Worm (Caenorhabditis elegans) whole organism, L1 larva: Measurements from ENCODE around the gene T02H6.9.
A peak's percentile ranks its signal among the peaks of the same experiment; 100 is the strongest.

Experiments used
- C04F5.9 ChIP-seq: sonication (generic microtip); optimal IDR thresholded peaks from 2 replicates; lab custom pipeline; 2016; ENCODE audit warnings: missing genetic modification characterization, missing compliant biosample characterization
- C16A3.4 ChIP-seq: fragments of 150-350 bp; optimal IDR thresholded peaks from 2 replicates; lab custom pipeline; 2014; ENCODE audit warnings: missing biosample characterization, missing genetic modification characterization
- blmp-1 ChIP-seq: fragments of 150-350 bp; optimal IDR thresholded peaks from 2 replicates; lab custom pipeline; 2014; ENCODE audit warnings: missing biosample characterization, missing genetic modification characterization
- ceh-63 ChIP-seq: fragments of 200-800 bp; sonication (Bioruptor generic); optimal IDR thresholded peaks from 2 replicates; lab custom pipeline; 2018; ENCODE audit warnings: mild to moderate bottlenecking, missing genetic modification characterization, missing compliant biosample characterization
- ceh-90 ChIP-seq: sonication (generic microtip); optimal IDR thresholded peaks from 2 replicates; lab custom pipeline; 2016; ENCODE audit warnings: missing genetic modification characterization, missing compliant biosample characterization
- efl-1 ChIP-seq, 4 experiments: fragments of 150-350 bp; optimal IDR thresholded peaks in 3 of 4; peaks in 1 of 4; 1 replicate in 1 of 4; 2 replicates in 3 of 4; lab custom pipeline; 2014; ENCODE audit warnings: missing biosample characterization in 2 of 4, missing genetic modification characterization in 2 of 4, missing genetic modification reagents in 2 of 4
- elt-3 ChIP-seq, 6 experiments: fragments of 150-350 bp in 1 of 6; sonication (generic microtip); optimal IDR thresholded peaks; 2 replicates each; lab custom pipeline; 2017 to 2018; ENCODE audit warnings: missing biosample characterization in 6 of 6, missing genetic modification characterization in 6 of 6, inconsistent platforms in 1 of 6
- fkh-4 ChIP-seq: sonication (generic microtip); optimal IDR thresholded peaks from 2 replicates; lab custom pipeline; 2016; ENCODE audit warnings: missing compliant biosample characterization, missing genetic modification characterization, borderline replicate concordance
- fkh-8 ChIP-seq: sonication (generic microtip); optimal IDR thresholded peaks from 2 replicates; lab custom pipeline; 2016; ENCODE audit warnings: mild to moderate bottlenecking, missing genetic modification characterization, missing compliant biosample characterization
- grh-1 ChIP-seq: fragments of 200-800 bp; sonication (Bioruptor generic); IDR thresholded peaks from 2 replicates; pipeline ENCODE4 v1.3.6; 2022; ENCODE audit warnings: missing genetic modification reagents, missing genetic modification characterization, missing compliant biosample characterization
- hlh-17 ChIP-seq: fragments of 200-800 bp; sonication (Bioruptor generic); optimal IDR thresholded peaks from 2 replicates; lab custom pipeline; 2018; ENCODE audit warnings: missing genetic modification characterization, mild to moderate bottlenecking, missing compliant biosample characterization, moderate library complexity, borderline replicate concordance
- hlh-4 ChIP-seq: sonication (generic microtip); optimal IDR thresholded peaks from 2 replicates; lab custom pipeline; 2016; ENCODE audit warnings: mild to moderate bottlenecking, missing genetic modification characterization, missing compliant biosample characterization
- isw-1 ChIP-seq: fragments of 200-800 bp; sonication (Bioruptor generic); IDR thresholded peaks from 2 replicates; pipeline ENCODE4 v1.3.6; 2022; ENCODE audit warnings: missing genetic modification characterization, missing compliant biosample characterization
- jun-1 ChIP-seq: fragments of 150-350 bp; optimal IDR thresholded peaks from 2 replicates; lab custom pipeline; 2014; ENCODE audit warnings: missing biosample characterization, missing genetic modification reagents, missing genetic modification characterization
- lin-13 ChIP-seq: fragments of 150-350 bp; optimal IDR thresholded peaks from 2 replicates; lab custom pipeline; 2014; ENCODE audit warnings: missing biosample characterization, missing genetic modification reagents, missing genetic modification characterization
- lin-15B ChIP-seq: fragments of 150-350 bp; sonication (generic microtip); optimal IDR thresholded peaks from 3 replicates; lab custom pipeline; 2014; ENCODE audit warnings: missing biosample characterization, missing genetic modification characterization
- lin-35 ChIP-seq, 2 experiments: fragments of 150-350 bp; optimal IDR thresholded peaks; 2 replicates each; lab custom pipeline; 2014; ENCODE audit warnings: missing biosample characterization in 2 of 2, missing genetic modification characterization in 2 of 2, missing genetic modification reagents in 2 of 2
- lsy-2 ChIP-seq, 2 experiments: fragments of 150-350 bp; optimal IDR thresholded peaks; 2 replicates each; lab custom pipeline; 2014; ENCODE audit warnings: missing biosample characterization in 2 of 2, missing genetic modification characterization in 2 of 2
- nhr-12 ChIP-seq: sonication (generic microtip); optimal IDR thresholded peaks from 2 replicates; lab custom pipeline; 2017; ENCODE audit warnings: missing biosample characterization, missing genetic modification characterization
- nhr-20 ChIP-seq: sonication (generic microtip); optimal IDR thresholded peaks from 2 replicates; lab custom pipeline; 2016; ENCODE audit warnings: mild to moderate bottlenecking, missing genetic modification characterization, missing compliant biosample characterization
- nhr-237 ChIP-seq: fragments of 150-350 bp; optimal IDR thresholded peaks from 2 replicates; lab custom pipeline; 2014; ENCODE audit warnings: missing biosample characterization, missing genetic modification characterization
- nhr-71 ChIP-seq: sonication (generic microtip); optimal IDR thresholded peaks from 2 replicates; lab custom pipeline; 2016; ENCODE audit warnings: mild to moderate bottlenecking, missing genetic modification characterization, moderate library complexity, missing compliant biosample characterization
- nhr-84 ChIP-seq: sonication (generic microtip); optimal IDR thresholded peaks from 2 replicates; lab custom pipeline; 2017; ENCODE audit warnings: missing biosample characterization, missing genetic modification characterization
- pag-3 ChIP-seq: sonication (generic microtip); optimal IDR thresholded peaks from 2 replicates; lab custom pipeline; 2017; ENCODE audit warnings: missing genetic modification characterization, mild to moderate bottlenecking, missing compliant biosample characterization, antibody characterized with exemption, borderline replicate concordance; ENCODE audit not compliant: insufficient read depth
- pax-3 ChIP-seq: fragments of 200-800 bp; sonication (Bioruptor generic); optimal IDR thresholded peaks from 2 replicates; lab custom pipeline; 2018; ENCODE audit warnings: mild to moderate bottlenecking, missing genetic modification characterization, moderate library complexity, missing compliant biosample characterization
- pqm-1 ChIP-seq: sonication (generic microtip); optimal IDR thresholded peaks from 3 replicates; lab custom pipeline; 2017; ENCODE audit warnings: missing biosample characterization, missing genetic modification characterization
- sox-4 ChIP-seq: sonication (generic microtip); optimal IDR thresholded peaks from 2 replicates; lab custom pipeline; 2016; ENCODE audit warnings: missing genetic modification characterization, missing compliant biosample characterization
- sptf-1 ChIP-seq: fragments of 150-350 bp; optimal IDR thresholded peaks from 2 replicates; lab custom pipeline; 2014; ENCODE audit warnings: missing biosample characterization, missing genetic modification characterization
- sup-37 ChIP-seq: fragments of 200-800 bp; sonication (Bioruptor generic); optimal IDR thresholded peaks from 2 replicates; lab custom pipeline; 2018; ENCODE audit warnings: mild to moderate bottlenecking, missing genetic modification characterization, missing compliant biosample characterization
- unc-130 ChIP-seq: fragments of 150-350 bp; optimal IDR thresholded peaks from 2 replicates; lab custom pipeline; 2017; ENCODE audit warnings: missing biosample characterization, missing genetic modification characterization, inconsistent platforms
- unc-98 ChIP-seq: fragments of 200-800 bp; sonication (Bioruptor generic); IDR thresholded peaks from 2 replicates; pipeline ENCODE4 v1.3.6; 2022; ENCODE audit warnings: missing genetic modification characterization, missing compliant biosample characterization
- zag-1 ChIP-seq: fragments of 150-350 bp; optimal IDR thresholded peaks from 2 replicates; lab custom pipeline; 2014; ENCODE audit warnings: missing biosample characterization, missing genetic modification characterization
- zip-4 ChIP-seq: fragments of 200-800 bp; sonication (Bioruptor generic); optimal IDR thresholded peaks from 2 replicates; lab custom pipeline; 2018; ENCODE audit warnings: mild to moderate bottlenecking, missing genetic modification characterization, moderate library complexity, missing compliant biosample characterization
- ztf-11 ChIP-seq, 2 experiments: sonication (generic microtip); optimal IDR thresholded peaks; 2 replicates each; lab custom pipeline; 2016 to 2017; ENCODE audit warnings: missing genetic modification characterization in 2 of 2, missing biosample characterization in 1 of 2, missing compliant biosample characterization in 1 of 2
- ztf-4 ChIP-seq: fragments of 150-350 bp; optimal IDR thresholded peaks from 2 replicates; lab custom pipeline; 2014; ENCODE audit warnings: missing biosample characterization, missing genetic modification characterization

Gene T02H6.9

DNA sequence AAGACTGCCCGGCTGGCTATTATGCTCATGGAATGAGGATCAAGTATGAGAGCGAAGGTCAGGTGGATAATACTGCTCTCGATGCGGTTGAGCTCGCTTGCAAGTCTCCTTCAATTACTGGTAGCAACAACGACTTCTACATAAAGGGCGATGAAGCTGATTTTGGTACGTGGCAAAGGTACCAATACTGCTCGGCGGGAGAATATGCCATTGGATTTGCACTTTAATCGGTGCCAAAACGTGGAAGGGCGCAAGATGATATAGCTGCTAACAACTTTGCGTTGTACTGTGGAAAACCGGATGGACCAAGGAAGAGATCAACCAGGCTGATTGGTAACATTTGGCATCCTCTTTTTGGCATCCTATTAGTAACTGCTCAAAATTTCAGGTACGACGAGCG is 10.8 kb upstream of the T02H6.9 start:
- TF ChIP-seq grh-1 (GFP tag; lab: Robert Waterston, UW), result no peak
- no peak for TF ChIP-seq lsy-2 (tag; optimal IDR thresholded peaks at IDR 0.05; lab: Kevin White, UChicago)
- TF ChIP-seq efl-1 (optimal IDR thresholded peaks at IDR 0.05; lab: Kevin White, UChicago), result no peak
- TF ChIP-seq efl-1 (GFP tag; optimal IDR thresholded peaks at IDR 0.05 in 1 of 2; lab: Kevin White, UChicago), result peak in 1 of 2 experiments; percentile 74
- TF ChIP-seq ztf-11 (tag; optimal IDR thresholded peaks at IDR 0.05; lab: Kevin White, UChicago), result no peak
- TF ChIP-seq, all 84 proteins: peak for 1

- TF ChIP-seq zip-4 (GFP tag; lab: Kevin White, UChicago) (no peak), fkh-4 (tag; lab: Kevin White, UChicago) (no peak), fkh-8 (tag; lab: Kevin White, UChicago) (no peak), sptf-1 (tag; lab: Kevin White, UChicago) (no peak), sup-37 (GFP tag; lab: Kevin White, UChicago) (no peak), pag-3 (tag; lab: Kevin White, UChicago) (no peak), unc-98 (no peak), lin-15B (tag; lab: Kevin White, UChicago) (no peak), isw-1 (GFP tag; lab: Robert Waterston, UW) (no peak), unc-130 (tag; lab: Kevin White, UChicago) (no peak), C04F5.9 (tag; lab: Kevin White, UChicago) (no peak), hlh-4 (tag; lab: Kevin White, UChicago) (no peak)
These were observed 7.7 kb upstream of the T02H6.9 start, which contains the start of gene sri-46 for ce11 chrII:671025-671424. sri-46 (minus strand) TSS chrII:671125.

DNA sequence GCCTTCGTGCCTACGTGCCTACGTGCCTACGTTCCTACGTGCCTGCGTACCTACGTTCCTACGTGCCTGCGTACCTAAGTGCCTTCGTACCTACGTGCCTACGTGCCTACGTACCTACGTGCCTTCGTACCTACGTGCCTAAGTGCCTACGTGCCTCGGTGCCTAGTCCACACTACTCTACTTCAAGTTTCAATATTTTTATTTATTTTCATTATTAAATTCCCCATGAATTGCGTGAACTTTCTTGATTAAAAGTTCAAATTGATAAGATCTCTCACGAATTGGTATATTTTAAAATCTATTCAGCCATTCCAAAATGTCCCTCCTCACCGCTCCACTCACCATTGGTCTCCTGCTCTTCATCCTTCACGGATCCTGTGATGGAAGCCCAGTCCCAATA is 4.6 kb upstream of the T02H6.9 start, which contains the start of gene Y39F10C.3:
Gene Y39F10C.3, plus strand, starts transcription at position 301 of the 400 bp plus-strand sequence.
- no peak for TF ChIP-seq zag-1 (tag; lab: Kevin White, UChicago)
- TF ChIP-seq lin-35 (GFP tag; optimal IDR thresholded peaks at IDR 0.05; lab: Kevin White, UChicago), result no peak
- no peak for TF ChIP-seq nhr-71 (tag; lab: Kevin White, UChicago)

ce11 chrII:675303-675702 is 3.4 kb upstream of the T02H6.9 start, which contains the start of gene Y39F10C.1:
Y39F10C.1 (plus strand) TSS chrII:675603.
- TF ChIP-seq sox-4 (tag; lab: Kevin White, UChicago) (no peak), pax-3 (tag; lab: Kevin White, UChicago) (no peak), ztf-4 (no peak), C16A3.4 (tag; lab: Kevin White, UChicago) (no peak), pqm-1 (tag; lab: Kevin White, UChicago) (no peak), unc-130 (tag; lab: Kevin White, UChicago) (no peak), sup-37 (GFP tag; lab: Kevin White, UChicago) (no peak), ceh-90 (tag; lab: Kevin White, UChicago) (no peak)

DNA sequence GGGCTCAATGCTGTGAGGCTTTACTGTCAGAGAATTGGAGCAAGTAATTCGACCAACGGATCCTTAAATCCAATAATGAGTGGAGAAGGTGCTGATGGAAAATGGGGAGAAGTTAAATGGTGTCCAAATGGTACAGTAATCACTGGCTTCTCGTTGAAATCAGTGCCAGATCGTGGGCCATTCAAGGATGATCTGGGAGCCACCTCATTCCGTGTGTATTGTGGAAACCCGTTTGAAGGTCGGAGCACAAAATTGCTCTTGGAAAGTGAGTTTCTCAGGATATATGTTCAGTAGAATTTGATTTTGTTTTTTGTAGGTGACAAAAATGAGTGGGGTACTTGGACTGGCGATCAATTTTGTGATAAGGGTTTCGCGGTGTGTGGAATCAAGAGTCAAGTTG is 2.9 kb upstream of the T02H6.9 start:
- TF ChIP-seq pag-3 (tag; lab: Kevin White, UChicago) (no peak), nhr-12 (tag; lab: Kevin White, UChicago) (no peak), sup-37 (GFP tag; lab: Kevin White, UChicago) (no peak), hlh-17 (GFP tag; lab: Kevin White, UChicago) (no peak), jun-1 (no peak), lin-13 (GFP tag; lab: Kevin White, UChicago) (no peak), nhr-71 (tag; lab: Kevin White, UChicago) (no peak), elt-3 (tag; optimal IDR thresholded peaks at IDR 0.05; lab: Kevin White, UChicago) (no peak), nhr-84 (tag; lab: Kevin White, UChicago) (no peak), nhr-20 (tag; lab: Kevin White, UChicago) (no peak), blmp-1 (tag; lab: Kevin White, UChicago) (no peak), ceh-90 (tag; lab: Kevin White, UChicago) (no peak), zag-1 (tag; lab: Kevin White, UChicago) (no peak), lin-15B (tag; lab: Kevin White, UChicago) (no peak), ceh-63 (GFP tag; lab: Kevin White, UChicago) (no peak), fkh-4 (tag; lab: Kevin White, UChicago) (no peak), hlh-4 (tag; lab: Kevin White, UChicago) (no peak), unc-98 (no peak), nhr-237 (tag; lab: Kevin White, UChicago) (no peak)
